Worm (Caenorhabditis elegans) whole organism, young adult: ENCODE data around the gene Y69A2AR.31.

Source experiments
- F39B2.1 ChIP-seq: fragments of 200-800 bp; sonication (Bioruptor generic); IDR thresholded peaks from 2 replicates; pipeline ENCODE4 v1.3.6; 2022; ENCODE audit warnings: missing genetic modification reagents, missing genetic modification characterization, missing compliant biosample characterization
- cebp-2 ChIP-seq: fragments of 200-800 bp; sonication (Bioruptor generic); IDR thresholded peaks from 2 replicates; pipeline ENCODE4 v1.3.6; 2022; ENCODE audit warnings: missing genetic modification characterization, missing compliant biosample characterization
- dpl-1 ChIP-seq: fragments of 150-350 bp; optimal IDR thresholded peaks from 2 replicates; lab custom pipeline; 2014; ENCODE audit warnings: missing biosample characterization, missing genetic modification reagents, missing genetic modification characterization
- efl-1 ChIP-seq: fragments of 150-350 bp; optimal IDR thresholded peaks from 2 replicates; lab custom pipeline; 2014; ENCODE audit warnings: missing biosample characterization, missing genetic modification reagents, missing genetic modification characterization
- pha-4 ChIP-seq: fragments of 150-350 bp; sonication (generic microtip); optimal IDR thresholded peaks from 2 replicates; lab custom pipeline; 2014; ENCODE audit warnings: missing biosample characterization, missing genetic modification reagents, missing genetic modification characterization
- sptf-2 ChIP-seq: fragments of 200-800 bp; sonication (Bioruptor generic); optimal IDR thresholded peaks from 2 replicates; lab custom pipeline; 2018; ENCODE audit warnings: mild to moderate bottlenecking, missing genetic modification characterization, missing compliant biosample characterization
- xnd-1 ChIP-seq: sonication (generic microtip); optimal IDR thresholded peaks from 2 replicates; lab custom pipeline; 2016; ENCODE audit warnings: missing genotype, missing genetic modification reagents, missing genetic modification characterization, missing compliant biosample characterization
- zim-3 ChIP-seq: sonication (generic microtip); optimal IDR thresholded peaks from 2 replicates; lab custom pipeline; 2017; ENCODE audit warnings: mild to moderate bottlenecking, missing genetic modification characterization, moderate library complexity, missing compliant biosample characterization
- ztf-6 ChIP-seq: fragments of 200-800 bp; sonication (Bioruptor generic); IDR thresholded peaks from 2 replicates; pipeline ENCODE4 v1.3.6; 2022; ENCODE audit warnings: missing genetic modification reagents, missing genetic modification characterization, missing compliant biosample characterization

DNA sequence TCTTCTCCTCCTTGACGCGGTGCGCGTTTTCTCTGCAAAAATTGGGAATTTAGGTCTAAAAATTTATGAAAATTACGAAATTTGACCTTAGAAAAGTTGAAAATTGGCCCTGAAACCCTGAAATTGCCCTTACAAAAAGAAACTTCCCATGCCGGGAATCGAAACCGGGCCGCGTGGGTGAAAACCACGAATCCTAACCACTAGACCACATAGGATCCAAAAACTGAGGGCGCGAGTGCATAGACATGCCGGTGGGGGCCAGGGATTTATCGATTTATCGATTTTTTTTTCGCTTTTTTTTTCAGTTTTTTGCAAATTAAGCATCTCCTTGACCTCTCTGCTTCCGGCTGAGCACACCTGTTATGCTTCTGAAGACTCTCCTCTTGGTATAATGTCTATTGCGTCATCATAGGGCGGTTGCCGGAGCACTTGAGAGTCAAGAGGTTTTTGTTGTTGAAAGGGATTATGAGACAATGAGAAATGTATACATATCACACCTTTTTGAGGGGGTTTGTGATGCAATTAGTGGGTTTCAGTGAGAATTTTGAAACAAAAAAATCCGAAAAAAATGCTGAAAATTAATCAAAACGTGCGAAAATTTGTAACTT is 24.0 kb downstream of the Y69A2AR.31 start:
- TF ChIP-seq cebp-2 (GFP tag; lab: Robert Waterston, UW), result peak; percentile 79; the same call in 1 of the 2 replicates
- TF ChIP-seq pha-4 (tag; lab: Kevin White, UChicago), result no peak
- TF ChIP-seq ztf-6 (GFP tag; lab: Robert Waterston, UW), result no peak
- no peak for TF ChIP-seq zim-3
- no peak for TF ChIP-seq dpl-1 (GFP tag; lab: Kevin White, UChicago)
- TF ChIP-seq sptf-2, result no peak
- no peak for TF ChIP-seq xnd-1 (tag; lab: Kevin White, UChicago)
- no peak for TF ChIP-seq efl-1 (GFP tag; lab: Kevin White, UChicago)
- no peak for TF ChIP-seq F39B2.1 (GFP tag; lab: Robert Waterston, UW)
